Worm (Caenorhabditis elegans) whole organism, L1 larva: ENCODE results near the gene C14B9.8.

Source experiments
- C16A3.4 ChIP-seq: fragments of 150-350 bp; optimal IDR thresholded peaks from 2 replicates; lab custom pipeline; 2014; ENCODE audit warnings: missing biosample characterization, missing genetic modification characterization
- C34B4.2 ChIP-seq: sonication (generic microtip); optimal IDR thresholded peaks from 2 replicates; lab custom pipeline; 2017; ENCODE audit warnings: mild to moderate bottlenecking, missing genetic modification characterization, missing compliant biosample characterization
- Y116A8C.19 ChIP-seq: sonication (generic microtip); optimal IDR thresholded peaks from 2 replicates; lab custom pipeline; 2016; ENCODE audit warnings: missing compliant biosample characterization, missing genetic modification characterization, borderline replicate concordance
- aha-1 ChIP-seq: fragments of 150-350 bp; optimal IDR thresholded peaks from 2 replicates; lab custom pipeline; 2014; ENCODE audit warnings: missing biosample characterization, missing genetic modification characterization
- alr-1 ChIP-seq: fragments of 200-800 bp; sonication (Bioruptor generic); optimal IDR thresholded peaks from 2 replicates; lab custom pipeline; 2018; ENCODE audit warnings: borderline replicate concordance, mild to moderate bottlenecking, missing genetic modification characterization, missing compliant biosample characterization
- aly-2 ChIP-seq: fragments of 150-350 bp; optimal IDR thresholded peaks from 2 replicates; lab custom pipeline; 2014; ENCODE audit warnings: missing biosample characterization, missing genetic modification characterization
- ceh-82 ChIP-seq, 3 experiments: fragments of 150-350 bp in 1 of 3; sonication (generic microtip) in 2 of 3; optimal IDR thresholded peaks; 2 replicates each; lab custom pipeline; 2014 to 2017; ENCODE audit warnings: missing biosample characterization in 3 of 3, missing genetic modification characterization in 3 of 3
- ceh-88 ChIP-seq: fragments of 200-800 bp; sonication (Bioruptor generic); IDR thresholded peaks from 2 replicates; pipeline ENCODE4 v1.3.6; 2022; ENCODE audit warnings: missing genetic modification characterization, missing compliant biosample characterization
- ceh-90 ChIP-seq: sonication (generic microtip); optimal IDR thresholded peaks from 2 replicates; lab custom pipeline; 2016; ENCODE audit warnings: missing genetic modification characterization, missing compliant biosample characterization
- ces-1 ChIP-seq: fragments of 150-350 bp; optimal IDR thresholded peaks from 2 replicates; lab custom pipeline; 2014; ENCODE audit warnings: missing biosample characterization, missing genetic modification reagents, missing genetic modification characterization
- dsc-1 ChIP-seq: sonication (generic microtip); optimal IDR thresholded peaks from 2 replicates; lab custom pipeline; 2016; ENCODE audit warnings: mild to moderate bottlenecking, missing genetic modification characterization, missing compliant biosample characterization
- efl-1 ChIP-seq, 4 experiments: fragments of 150-350 bp; optimal IDR thresholded peaks in 3 of 4; peaks in 1 of 4; 1 replicate in 1 of 4; 2 replicates in 3 of 4; lab custom pipeline; 2014; ENCODE audit warnings: missing biosample characterization in 2 of 4, missing genetic modification characterization in 2 of 4, missing genetic modification reagents in 2 of 4
- egl-13 ChIP-seq: sonication (generic microtip); optimal IDR thresholded peaks from 2 replicates; lab custom pipeline; 2016; ENCODE audit warnings: missing genotype, missing genetic modification reagents, missing genetic modification characterization, missing compliant biosample characterization
- egl-27 ChIP-seq, 2 experiments: fragments of 150-350 bp in 1 of 2; sonication (generic microtip); optimal IDR thresholded peaks; 3 replicates each; lab custom pipeline; 2017 to 2018; ENCODE audit warnings: missing biosample characterization in 2 of 2, missing genetic modification characterization in 2 of 2, missing genetic modification reagents in 2 of 2
- elt-3 ChIP-seq, 6 experiments: fragments of 150-350 bp in 1 of 6; sonication (generic microtip); optimal IDR thresholded peaks; 2 replicates each; lab custom pipeline; 2017 to 2018; ENCODE audit warnings: missing biosample characterization in 6 of 6, missing genetic modification characterization in 6 of 6, inconsistent platforms in 1 of 6
- fkh-10 ChIP-seq: sonication (generic microtip); optimal IDR thresholded peaks from 2 replicates; lab custom pipeline; 2017; ENCODE audit warnings: missing biosample characterization, missing genetic modification reagents, missing genetic modification characterization
- fkh-4 ChIP-seq: sonication (generic microtip); optimal IDR thresholded peaks from 2 replicates; lab custom pipeline; 2016; ENCODE audit warnings: missing compliant biosample characterization, missing genetic modification characterization, borderline replicate concordance
- fkh-8 ChIP-seq: sonication (generic microtip); optimal IDR thresholded peaks from 2 replicates; lab custom pipeline; 2016; ENCODE audit warnings: mild to moderate bottlenecking, missing genetic modification characterization, missing compliant biosample characterization
- fos-1 ChIP-seq: fragments of 150-350 bp; optimal IDR thresholded peaks from 2 replicates; lab custom pipeline; 2014; ENCODE audit warnings: missing biosample characterization, missing genetic modification characterization
- hlh-17 ChIP-seq: fragments of 200-800 bp; sonication (Bioruptor generic); optimal IDR thresholded peaks from 2 replicates; lab custom pipeline; 2018; ENCODE audit warnings: missing genetic modification characterization, mild to moderate bottlenecking, missing compliant biosample characterization, moderate library complexity, borderline replicate concordance
- isw-1 ChIP-seq: fragments of 200-800 bp; sonication (Bioruptor generic); IDR thresholded peaks from 2 replicates; pipeline ENCODE4 v1.3.6; 2022; ENCODE audit warnings: missing genetic modification characterization, missing compliant biosample characterization
- jun-1 ChIP-seq: fragments of 150-350 bp; optimal IDR thresholded peaks from 2 replicates; lab custom pipeline; 2014; ENCODE audit warnings: missing biosample characterization, missing genetic modification reagents, missing genetic modification characterization
- lin-13 ChIP-seq: fragments of 150-350 bp; optimal IDR thresholded peaks from 2 replicates; lab custom pipeline; 2014; ENCODE audit warnings: missing biosample characterization, missing genetic modification reagents, missing genetic modification characterization
- lin-14 ChIP-seq: fragments of 200-800 bp; sonication (Bioruptor generic); optimal IDR thresholded peaks from 2 replicates; lab custom pipeline; 2018; ENCODE audit warnings: mild to moderate bottlenecking, missing genetic modification characterization, moderate library complexity, missing compliant biosample characterization
- lin-15B ChIP-seq: fragments of 150-350 bp; sonication (generic microtip); optimal IDR thresholded peaks from 3 replicates; lab custom pipeline; 2014; ENCODE audit warnings: missing biosample characterization, missing genetic modification characterization
- lin-39 ChIP-seq: fragments of 150-350 bp; optimal IDR thresholded peaks from 2 replicates; lab custom pipeline; 2014; ENCODE audit warnings: missing biosample characterization, missing genetic modification reagents, missing genetic modification characterization
- mab-9 ChIP-seq: fragments of 200-800 bp; sonication (Bioruptor generic); IDR thresholded peaks from 2 replicates; pipeline ENCODE4 v1.3.6; 2022; ENCODE audit warnings: missing genetic modification reagents, missing genetic modification characterization, missing compliant biosample characterization
- mdl-1 ChIP-seq, 2 experiments: fragments of 150-350 bp; optimal IDR thresholded peaks; 2 replicates each; lab custom pipeline; 2014 to 2017; ENCODE audit warnings: missing biosample characterization in 2 of 2, missing genetic modification characterization in 2 of 2, inconsistent platforms in 1 of 2
- mep-1 ChIP-seq: fragments of 150-350 bp; optimal IDR thresholded peaks from 2 replicates; lab custom pipeline; 2014; ENCODE audit warnings: missing biosample characterization, missing genetic modification characterization
- nhr-11 ChIP-seq: fragments of 150-350 bp; optimal IDR thresholded peaks from 2 replicates; lab custom pipeline; 2014; ENCODE audit warnings: missing biosample characterization, missing genetic modification characterization
- nhr-12 ChIP-seq: sonication (generic microtip); optimal IDR thresholded peaks from 2 replicates; lab custom pipeline; 2017; ENCODE audit warnings: missing biosample characterization, missing genetic modification characterization
- nhr-19 ChIP-seq: fragments of 200-800 bp; sonication (Bioruptor generic); conservative IDR thresholded peaks from 2 replicates; pipeline ENCODE4 v1.3.6; 2022; ENCODE audit warnings: missing genetic modification characterization, missing compliant biosample characterization
- nhr-20 ChIP-seq: sonication (generic microtip); optimal IDR thresholded peaks from 2 replicates; lab custom pipeline; 2016; ENCODE audit warnings: mild to moderate bottlenecking, missing genetic modification characterization, missing compliant biosample characterization
- nhr-28 ChIP-seq: fragments of 150-350 bp; optimal IDR thresholded peaks from 2 replicates; lab custom pipeline; 2014; ENCODE audit warnings: missing biosample characterization, missing genetic modification characterization
- nhr-84 ChIP-seq: sonication (generic microtip); optimal IDR thresholded peaks from 2 replicates; lab custom pipeline; 2017; ENCODE audit warnings: missing biosample characterization, missing genetic modification characterization
- nhr-85 ChIP-seq: sonication (generic microtip); peaks from one replicate; lab custom pipeline; 2016; ENCODE audit warnings: missing genetic modification characterization, inconsistent platforms, missing compliant biosample characterization
- nhr-90 ChIP-seq: sonication (generic microtip); optimal IDR thresholded peaks from 2 replicates; lab custom pipeline; 2016; ENCODE audit warnings: mild to moderate bottlenecking, missing genetic modification characterization, missing compliant biosample characterization; ENCODE audit not compliant: poor library complexity
- pax-3 ChIP-seq: fragments of 200-800 bp; sonication (Bioruptor generic); optimal IDR thresholded peaks from 2 replicates; lab custom pipeline; 2018; ENCODE audit warnings: mild to moderate bottlenecking, missing genetic modification characterization, moderate library complexity, missing compliant biosample characterization
- rnt-1 ChIP-seq: sonication (generic microtip); optimal IDR thresholded peaks from 2 replicates; lab custom pipeline; 2016; ENCODE audit warnings: mild to moderate bottlenecking, missing genetic modification characterization, moderate library complexity, missing compliant biosample characterization
- snpc-4 ChIP-seq: fragments of 150-350 bp; optimal IDR thresholded peaks from 2 replicates; lab custom pipeline; 2014; ENCODE audit warnings: missing biosample characterization, missing genetic modification characterization
- snu-23 ChIP-seq: sonication (generic microtip); optimal IDR thresholded peaks from 2 replicates; lab custom pipeline; 2016; ENCODE audit warnings: missing genetic modification characterization, missing compliant biosample characterization
- sptf-1 ChIP-seq: fragments of 150-350 bp; optimal IDR thresholded peaks from 2 replicates; lab custom pipeline; 2014; ENCODE audit warnings: missing biosample characterization, missing genetic modification characterization
- sup-37 ChIP-seq: fragments of 200-800 bp; sonication (Bioruptor generic); optimal IDR thresholded peaks from 2 replicates; lab custom pipeline; 2018; ENCODE audit warnings: mild to moderate bottlenecking, missing genetic modification characterization, missing compliant biosample characterization
- tlp-1 ChIP-seq: fragments of 150-350 bp; optimal IDR thresholded peaks from 2 replicates; lab custom pipeline; 2014; ENCODE audit warnings: missing biosample characterization, missing genetic modification characterization
- unc-130 ChIP-seq: fragments of 150-350 bp; optimal IDR thresholded peaks from 2 replicates; lab custom pipeline; 2017; ENCODE audit warnings: missing biosample characterization, missing genetic modification characterization, inconsistent platforms
- unc-30 ChIP-seq: sonication (generic microtip); optimal IDR thresholded peaks from 2 replicates; lab custom pipeline; 2017; ENCODE audit warnings: missing biosample characterization, missing genetic modification characterization
- unc-62 ChIP-seq: fragments of 150-350 bp; optimal IDR thresholded peaks from 2 replicates; lab custom pipeline; 2014; ENCODE audit warnings: missing biosample characterization, missing genetic modification reagents, missing genetic modification characterization
- xbp-1 ChIP-seq: sonication (generic microtip); optimal IDR thresholded peaks from 2 replicates; lab custom pipeline; 2016; ENCODE audit warnings: missing genetic modification characterization, missing compliant biosample characterization
- zag-1 ChIP-seq: fragments of 150-350 bp; optimal IDR thresholded peaks from 2 replicates; lab custom pipeline; 2014; ENCODE audit warnings: missing biosample characterization, missing genetic modification characterization
- zip-4 ChIP-seq: fragments of 200-800 bp; sonication (Bioruptor generic); optimal IDR thresholded peaks from 2 replicates; lab custom pipeline; 2018; ENCODE audit warnings: mild to moderate bottlenecking, missing genetic modification characterization, moderate library complexity, missing compliant biosample characterization
- ztf-11 ChIP-seq, 2 experiments: sonication (generic microtip); optimal IDR thresholded peaks; 2 replicates each; lab custom pipeline; 2016 to 2017; ENCODE audit warnings: missing genetic modification characterization in 2 of 2, missing biosample characterization in 1 of 2, missing compliant biosample characterization in 1 of 2
- ztf-4 ChIP-seq: fragments of 150-350 bp; optimal IDR thresholded peaks from 2 replicates; lab custom pipeline; 2014; ENCODE audit warnings: missing biosample characterization, missing genetic modification characterization

C14B9.8 gene

DNA sequence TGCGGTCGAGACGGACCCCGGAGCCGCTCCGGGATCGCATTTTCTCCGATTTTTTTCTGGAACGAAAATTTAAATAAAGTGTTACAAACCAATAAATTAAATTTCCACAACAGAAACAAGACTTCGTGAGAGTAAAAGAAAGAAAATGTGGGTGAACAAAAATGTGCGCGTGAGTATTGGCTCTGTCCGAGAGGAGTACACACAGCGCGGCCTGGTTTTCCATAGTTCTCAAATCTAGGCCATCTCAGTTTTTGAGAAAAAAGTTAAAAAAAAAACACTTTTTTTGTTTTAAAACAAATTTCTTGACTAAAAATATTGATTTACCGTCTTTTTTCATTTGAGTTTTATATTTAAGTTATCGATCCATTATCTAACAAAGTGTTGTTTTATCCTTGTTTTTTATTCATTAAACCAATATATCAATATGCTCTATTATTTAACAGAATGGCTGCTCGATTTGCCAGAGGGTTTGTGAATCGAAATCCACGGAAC is at the start of gene C14B9.8, which contains the start of gene mrpl-18:
Gene C14B9.8 (minus strand): TSS at position 56 of the 492 bp plus-strand sequence.
Gene mrpl-18 (plus strand): TSS at position 442 of the 492 bp plus-strand sequence.
- TF ChIP-seq snu-23 (GFP tag; lab: Kevin White, UChicago) (peak; percentile 73), elt-3 (tag; optimal IDR thresholded peaks at IDR 0.05; lab: Kevin White, UChicago) (peak in 2 of 6 experiments; percentile 20 to 43), nhr-84 (tag; lab: Kevin White, UChicago) (no peak), C16A3.4 (tag; lab: Kevin White, UChicago) (peak; percentile 29), dsc-1 (peak; percentile 85), fkh-10 (no peak), lin-15B (peak; percentile 48), lin-13 (GFP tag; lab: Kevin White, UChicago) (peak; percentile 50), unc-130 (tag; lab: Kevin White, UChicago) (no peak), zip-4 (peak; percentile 6), lin-39 (tag; lab: Kevin White, UChicago) (peak; percentile 54), xbp-1 (tag; lab: Kevin White, UChicago) (peak; percentile 80), unc-30 (tag; lab: Kevin White, UChicago) (no peak), mab-9 (GFP tag; lab: Robert Waterston, UW) (peak; percentile 64; the same call in 1 of the 2 replicates), mdl-1 (tag; optimal IDR thresholded peaks at IDR 0.05; lab: Kevin White, UChicago) (peak in 1 of 2 experiments; percentile 54), snpc-4 (peak; percentile 47), nhr-12 (tag; lab: Kevin White, UChicago) (no peak), ceh-90 (tag; lab: Kevin White, UChicago) (peak; percentile 93), isw-1 (GFP tag; lab: Robert Waterston, UW) (peak; percentile 66), alr-1 (no peak), nhr-20 (tag; lab: Kevin White, UChicago) (peak; percentile 67), ceh-82 (tag; optimal IDR thresholded peaks at IDR 0.05; lab: Kevin White, UChicago) (peak; percentile 26 to 72 (median 37)), nhr-28 (tag; lab: Kevin White, UChicago) (no peak), fos-1 (tag; lab: Kevin White, UChicago) (no peak), nhr-85 (tag; lab: Kevin White, UChicago) (peak; percentile 87), unc-62 (GFP tag; lab: Kevin White, UChicago) (no peak), jun-1 (tag; lab: Kevin White, UChicago) (no peak), nhr-19 (GFP tag; lab: Robert Waterston, UW) (peak; percentile 70), ceh-88 (GFP tag; lab: Robert Waterston, UW) (peak; percentile 18; the same call in 1 of the 2 replicates), sup-37 (GFP tag; lab: Kevin White, UChicago) (no peak), nhr-90 (tag; lab: Kevin White, UChicago) (peak; percentile 89), ztf-11 (tag; optimal IDR thresholded peaks at IDR 0.05; lab: Kevin White, UChicago) (peak in 1 of 2 experiments; percentile 89), hlh-17 (GFP tag; lab: Kevin White, UChicago) (no peak), lin-14 (GFP tag; lab: Kevin White, UChicago) (peak; percentile 62), aly-2 (tag; lab: Kevin White, UChicago) (peak; percentile 22), sptf-1 (tag; lab: Kevin White, UChicago) (no peak), tlp-1 (tag; lab: Kevin White, UChicago) (no peak), ztf-4 (tag; lab: Kevin White, UChicago) (no peak), fkh-4 (tag; lab: Kevin White, UChicago) (peak; percentile 89), efl-1 (optimal IDR thresholded peaks at IDR 0.05; lab: Kevin White, UChicago) (peak; percentile 69 to 73), efl-1 (GFP tag; optimal IDR thresholded peaks at IDR 0.05 in 1 of 2; lab: Kevin White, UChicago) (peak; percentile 66 to 97), mep-1 (tag; lab: Kevin White, UChicago) (peak; percentile 73), pax-3 (tag; lab: Kevin White, UChicago) (peak; percentile 70), fkh-8 (tag; lab: Kevin White, UChicago) (peak; percentile 73), zag-1 (tag; lab: Kevin White, UChicago) (no peak), Y116A8C.19 (peak; percentile 63), egl-27 (tag; optimal IDR thresholded peaks at IDR 0.05; lab: Kevin White, UChicago) (no peak), nhr-11 (tag; lab: Kevin White, UChicago) (no peak), C34B4.2 (peak; percentile 33), egl-13 (tag; lab: Kevin White, UChicago) (peak; percentile 81), rnt-1 (peak; percentile 99), aha-1 (tag; lab: Kevin White, UChicago) (no peak), ces-1 (GFP tag; lab: Kevin White, UChicago) (no peak)
